Worm (Caenorhabditis elegans) whole organism, L4/young adult: Measurements from ENCODE around the gene lin-36.

Source experiments
- W03F9.2 ChIP-seq: fragments of 150-350 bp; optimal IDR thresholded peaks from 2 replicates; lab custom pipeline; 2014; ENCODE audit warnings: missing biosample characterization, missing genetic modification characterization
- dao-5 ChIP-seq: sonication (generic microtip); optimal IDR thresholded peaks from 2 replicates; lab custom pipeline; 2016; ENCODE audit warnings: missing genotype, missing genetic modification characterization, moderate library complexity, missing compliant biosample characterization
- him-1 ChIP-seq: sonication (generic microtip); optimal IDR thresholded peaks from 2 replicates; lab custom pipeline; 2016; ENCODE audit warnings: missing genotype, missing genetic modification reagents, missing genetic modification characterization, missing compliant biosample characterization

DNA sequence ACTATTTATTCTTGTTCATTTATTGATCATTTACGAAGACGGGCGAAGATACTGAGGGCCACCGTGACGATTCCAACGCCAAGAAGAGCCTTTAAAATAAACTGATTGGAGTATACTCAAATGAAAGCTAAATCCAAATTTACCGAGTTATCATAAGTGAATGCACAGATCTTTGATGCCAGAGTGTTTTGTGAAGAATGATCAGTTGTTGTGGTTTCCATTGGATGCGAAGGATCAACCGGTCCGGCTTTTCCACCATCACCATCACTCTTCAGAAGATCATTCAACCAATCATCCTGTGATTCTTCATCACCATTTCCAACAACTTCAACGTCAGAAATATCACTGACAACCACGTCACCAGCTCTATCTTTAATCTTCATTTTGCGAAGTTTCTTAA lies 43.4 kb downstream of the lin-36 start:
- TF ChIP-seq W03F9.2 (tag; lab: Kevin White, UChicago): no peak
- TF ChIP-seq him-1 (tag; lab: Kevin White, UChicago): no peak
- TF ChIP-seq dao-5 (tag; lab: Kevin White, UChicago): no peak
